Fruit fly (Drosophila melanogaster) S2 (cell line): ENCODE data around the gene Nup35.

ENCODE experiments used
- CG8478 ChIP-seq: fragments of >200 bp; optimal IDR thresholded peaks from 2 replicates; lab custom pipeline; 2018
- CTCF ChIP-seq, 2 experiments: fragments of >200 bp; optimal IDR thresholded peaks; 2 replicates each; lab custom pipeline; 2018

DNA sequence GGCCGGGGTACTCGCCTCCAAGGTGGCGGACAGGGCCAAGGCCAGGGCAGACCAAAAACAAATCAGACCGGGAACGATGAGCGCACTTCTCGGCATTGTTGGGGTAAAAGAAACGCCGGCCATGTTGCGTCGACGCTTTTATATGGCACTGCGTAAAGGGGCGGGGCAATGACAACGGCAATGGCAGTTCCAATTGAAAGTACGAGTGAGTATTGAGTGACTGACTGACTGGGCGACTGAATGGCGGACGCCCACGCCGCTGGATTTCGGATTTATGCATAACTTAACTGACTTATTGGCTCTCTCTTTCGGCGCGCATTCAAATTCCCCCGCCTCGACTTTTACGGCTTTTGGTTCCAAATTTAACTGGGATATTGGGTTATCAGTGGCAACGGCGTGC is 14.1 kb downstream of the Nup35 start, which contains the start of gene CG6696:
- TF ChIP-seq CG8478 (lab: Kevin White, UChicago), result no peak
- no peak for TF ChIP-seq CTCF (optimal IDR thresholded peaks at IDR 0.05; lab: Kevin White, UChicago)
